Worm (Caenorhabditis elegans) whole organism, L4 larva: Measurements from ENCODE around the gene C01G6.4.

Source experiments
- F26F4.8 ChIP-seq: fragments of 200-800 bp; sonication (Bioruptor generic); conservative IDR thresholded peaks from 2 replicates; pipeline ENCODE4 v1.3.6; 2022; ENCODE audit warnings: missing genetic modification characterization, missing compliant biosample characterization
- R02D3.7 ChIP-seq: fragments of 150-350 bp; sonication (generic microtip); optimal IDR thresholded peaks from 3 replicates; lab custom pipeline; 2014; ENCODE audit warnings: missing biosample characterization, missing genetic modification characterization
- T20F7.1 ChIP-seq: fragments of 200-800 bp; sonication (Bioruptor generic); optimal IDR thresholded peaks from 2 replicates; lab custom pipeline; 2018; ENCODE audit warnings: mild to moderate bottlenecking, missing genetic modification characterization, missing compliant biosample characterization
- Y105C5A.15 ChIP-seq: fragments of 200-800 bp; sonication (Bioruptor generic); IDR thresholded peaks from 2 replicates; pipeline ENCODE4 v1.3.6; 2022; ENCODE audit warnings: missing genetic modification characterization, missing compliant biosample characterization
- Y48G9A.11 ChIP-seq: fragments of 200-800 bp; sonication (Bioruptor generic); IDR thresholded peaks from 2 replicates; pipeline ENCODE4 v1.3.6; 2022; ENCODE audit warnings: missing genetic modification reagents, missing genetic modification characterization, missing compliant biosample characterization
- aha-1 ChIP-seq: fragments of 150-350 bp; peaks from one replicate; lab custom pipeline; 2014; ENCODE audit warnings: missing biosample characterization, missing genetic modification characterization
- aly-2 ChIP-seq: sonication (generic microtip); optimal IDR thresholded peaks from 2 replicates; lab custom pipeline; 2018; ENCODE audit warnings: missing biosample characterization, missing genetic modification characterization
- ama-1 ChIP-seq: fragments of 150-350 bp; optimal IDR thresholded peaks from 2 replicates; lab custom pipeline; 2014; ENCODE audit warnings: inconsistent platforms, mixed read lengths
- ces-1 ChIP-seq: fragments of 150-350 bp; sonication (generic microtip); optimal IDR thresholded peaks from 4 replicates; lab custom pipeline; 2014; ENCODE audit warnings: missing biosample characterization, missing genetic modification reagents, missing genetic modification characterization
- cey-2 ChIP-seq: sonication (generic microtip); optimal IDR thresholded peaks from 3 replicates; lab custom pipeline; 2017; ENCODE audit warnings: missing genetic modification characterization, mild to moderate bottlenecking, missing compliant biosample characterization, antibody characterized with exemption, borderline replicate concordance; ENCODE audit not compliant: insufficient read depth
- dmd-6 ChIP-seq: fragments of 200-800 bp; sonication (Bioruptor generic); IDR thresholded peaks from 2 replicates; pipeline ENCODE4 v1.3.6; 2022; ENCODE audit warnings: missing genetic modification reagents, missing genetic modification characterization, missing compliant biosample characterization
- dmd-9 ChIP-seq: fragments of 200-800 bp; sonication (Bioruptor generic); IDR thresholded peaks from 2 replicates; pipeline ENCODE4 v1.3.6; 2022; ENCODE audit warnings: missing genetic modification reagents, missing genetic modification characterization, missing compliant biosample characterization
- dpl-1 ChIP-seq: fragments of 150-350 bp; optimal IDR thresholded peaks from 2 replicates; lab custom pipeline; 2014; ENCODE audit warnings: missing biosample characterization, missing genetic modification reagents, missing genetic modification characterization
- dve-1 ChIP-seq: sonication (generic microtip); optimal IDR thresholded peaks from 2 replicates; lab custom pipeline; 2017; ENCODE audit warnings: antibody characterized with exemption, mild to moderate bottlenecking, missing genetic modification characterization, missing compliant biosample characterization; ENCODE audit not compliant: insufficient read depth
- gei-8 ChIP-seq: fragments of 200-800 bp; sonication (Bioruptor generic); optimal IDR thresholded peaks from 2 replicates; lab custom pipeline; 2018; ENCODE audit warnings: mild to moderate bottlenecking, missing genetic modification characterization, missing compliant biosample characterization
- hlh-11 ChIP-seq: fragments of 200-800 bp; sonication (Bioruptor generic); optimal IDR thresholded peaks from 2 replicates; lab custom pipeline; 2018; ENCODE audit warnings: mild to moderate bottlenecking, missing genetic modification characterization, missing compliant biosample characterization
- hlh-30 ChIP-seq: sonication (generic microtip); optimal IDR thresholded peaks from 2 replicates; lab custom pipeline; 2017; ENCODE audit warnings: antibody characterized with exemption, mild to moderate bottlenecking, missing genetic modification characterization, missing compliant biosample characterization; ENCODE audit not compliant: insufficient read depth
- hmg-1.1 ChIP-seq: fragments of 200-800 bp; sonication (Bioruptor generic); IDR thresholded peaks from 2 replicates; pipeline ENCODE4 v1.3.6; 2022; ENCODE audit warnings: missing genetic modification reagents, missing genetic modification characterization, missing compliant biosample characterization
- lin-1 ChIP-seq: fragments of 200-800 bp; sonication (Bioruptor generic); IDR thresholded peaks from 2 replicates; pipeline ENCODE4 v1.3.6; 2022; ENCODE audit warnings: missing genetic modification reagents, missing genetic modification characterization, missing compliant biosample characterization
- lsy-2 ChIP-seq, 2 experiments: fragments of 150-350 bp in 1 of 2; sonication (generic microtip) in 1 of 2; optimal IDR thresholded peaks; 2 replicates each; lab custom pipeline; 2014 to 2017; ENCODE audit warnings: missing biosample characterization in 2 of 2, missing genetic modification characterization in 2 of 2
- mep-1 ChIP-seq: fragments of 150-350 bp; sonication (generic microtip); optimal IDR thresholded peaks from 3 replicates; lab custom pipeline; 2014; ENCODE audit warnings: missing biosample characterization, missing genetic modification characterization
- nhr-237 ChIP-seq: sonication (generic microtip); optimal IDR thresholded peaks from 2 replicates; lab custom pipeline; 2017; ENCODE audit warnings: missing biosample characterization, missing genetic modification characterization
- nhr-28 ChIP-seq: fragments of 150-350 bp; optimal IDR thresholded peaks from 2 replicates; lab custom pipeline; 2014; ENCODE audit warnings: missing biosample characterization, missing genetic modification characterization
- nhr-48 ChIP-seq: sonication (generic microtip); optimal IDR thresholded peaks from 2 replicates; lab custom pipeline; 2016; ENCODE audit warnings: mild to moderate bottlenecking, missing genetic modification characterization, missing compliant biosample characterization
- nhr-6 ChIP-seq: fragments of 150-350 bp; optimal IDR thresholded peaks from 2 replicates; lab custom pipeline; 2014; ENCODE audit warnings: missing biosample characterization, missing genetic modification characterization
- nhr-77 ChIP-seq: fragments of 150-350 bp; optimal IDR thresholded peaks from 2 replicates; lab custom pipeline; 2014; ENCODE audit warnings: missing biosample characterization, missing genetic modification characterization
- pha-4 ChIP-seq, 2 experiments: fragments of 150-350 bp in 1 of 2; fragments of 200-800 bp in 1 of 2; sonication (Bioruptor generic) in 1 of 2; IDR thresholded peaks in 1 of 2; optimal IDR thresholded peaks in 1 of 2; 2 replicates each; pipeline versions ENCODE4 v1.3.6 to Lab custom; 2014 to 2022; ENCODE audit warnings: missing genetic modification characterization in 2 of 2, missing genetic modification reagents in 2 of 2, missing biosample characterization in 1 of 2, missing compliant biosample characterization in 1 of 2
- rbr-2 ChIP-seq: sonication (generic microtip); optimal IDR thresholded peaks from 2 replicates; lab custom pipeline; 2016; ENCODE audit warnings: missing genotype, missing genetic modification characterization, missing compliant biosample characterization
- saeg-2 ChIP-seq: fragments of 200-800 bp; sonication (Bioruptor generic); IDR thresholded peaks from 2 replicates; pipeline ENCODE4 v1.3.6; 2022; ENCODE audit warnings: missing genetic modification reagents, missing genetic modification characterization, missing compliant biosample characterization
- skn-1 ChIP-seq: fragments of 150-350 bp; optimal IDR thresholded peaks from 2 replicates; lab custom pipeline; 2014; ENCODE audit warnings: missing biosample characterization, missing genetic modification characterization
- unc-62 ChIP-seq, 3 experiments: fragments of 150-350 bp in 1 of 3; sonication (generic microtip); optimal IDR thresholded peaks in 2 of 3; peaks in 1 of 3; 1 replicate in 1 of 3; 2 replicates in 2 of 3; lab custom pipeline; 2014 to 2017; ENCODE audit warnings: missing biosample characterization in 3 of 3, missing genetic modification characterization in 3 of 3, missing genetic modification reagents in 3 of 3, missing genotype in 1 of 3
- vab-7 ChIP-seq: fragments of 200-800 bp; sonication (Bioruptor generic); IDR thresholded peaks from 2 replicates; pipeline ENCODE4 v1.3.6; 2022; ENCODE audit warnings: missing genetic modification reagents, missing genetic modification characterization, missing compliant biosample characterization

C01G6.4 gene

ce11 chrII:9258034-9258556 lies 14.7 kb downstream of the C01G6.4 start:
- no peak for TF ChIP-seq nhr-237 (tag; lab: Kevin White, UChicago)
- TF ChIP-seq cey-2 (tag; lab: Kevin White, UChicago): no peak
- TF ChIP-seq lin-1 (GFP tag; lab: Robert Waterston, UW): no peak
- TF ChIP-seq, all 104 proteins: peak for 0

- TF ChIP-seq vab-7 (GFP tag; lab: Robert Waterston, UW): no peak
These were observed 18.7 kb downstream of the C01G6.4 start, which contains the start of gene nlp-82 for ce11 chrII:9254187-9254586. nlp-82 (minus strand) TSS chrII:9254287.

- TF ChIP-seq hlh-30 (tag; lab: Kevin White, UChicago): peak; percentile 23
- no peak for TF ChIP-seq ces-1 (GFP tag; lab: Kevin White, UChicago)
- no peak for TF ChIP-seq F26F4.8 (GFP tag; lab: Robert Waterston, UW)
- TF ChIP-seq lsy-2 (tag; optimal IDR thresholded peaks at IDR 0.05; lab: Kevin White, UChicago): no peak
- no peak for TF ChIP-seq Y48G9A.11 (GFP tag; lab: Robert Waterston, UW)
- TF ChIP-seq skn-1 (tag; lab: Kevin White, UChicago): no peak
These were observed 21.3 kb downstream of the C01G6.4 start for ce11 chrII:9251529-9251928.

- TF ChIP-seq aha-1 (tag; lab: Kevin White, UChicago) (no peak), saeg-2 (no peak), hmg-1.1 (GFP tag; lab: Robert Waterston, UW) (no peak)
These were observed 22.4 kb downstream of the C01G6.4 start, which contains the start of gene T26C5.4 for ce11 chrII:9250422-9250821. T26C5.4 (minus strand) TSS chrII:9250522.

ce11 chrII:9246648-9247047 lies 26.2 kb downstream of the C01G6.4 start, which contains the start of gene T26C5.5:
T26C5.5 (minus strand) TSS chrII:9246748.
- peak; percentile 16 for TF ChIP-seq aha-1 (tag; lab: Kevin White, UChicago)
- no peak for TF ChIP-seq dmd-9 (GFP tag; lab: Robert Waterston, UW)
- no peak for TF ChIP-seq Y105C5A.15 (GFP tag; lab: Robert Waterston, UW)

ce11 chrII:9242804-9243203 lies 30.0 kb downstream of the C01G6.4 start:
- TF ChIP-seq lsy-2 (tag; optimal IDR thresholded peaks at IDR 0.05; lab: Kevin White, UChicago) (peak in 1 of 2 experiments; percentile 77), hmg-1.1 (GFP tag; lab: Robert Waterston, UW) (no peak), pha-4 (GFP tag; IDR thresholded peaks at IDR 0.05; lab: Robert Waterston, UW) (no peak), pha-4 (tag; optimal IDR thresholded peaks at IDR 0.05; lab: Kevin White, UChicago) (peak; percentile 43), mep-1 (peak; percentile 61), R02D3.7 (tag; lab: Kevin White, UChicago) (peak; percentile 75), nhr-6 (tag; lab: Kevin White, UChicago) (peak; percentile 20), hlh-11 (tag; lab: Kevin White, UChicago) (peak; percentile 25), gei-8 (no peak), nhr-28 (tag; lab: Kevin White, UChicago) (peak; percentile 71), T20F7.1 (GFP tag; lab: Kevin White, UChicago) (peak; percentile 96), ama-1 (lab: Kevin White, UChicago) (no peak), hlh-30 (tag; lab: Kevin White, UChicago) (peak; percentile 46), nhr-48 (tag; lab: Kevin White, UChicago) (no peak), dmd-6 (no peak), unc-62 (GFP tag; optimal IDR thresholded peaks at IDR 0.05 in 1 of 2; lab: Kevin White, UChicago) (peak in 1 of 2 experiments; percentile 94), unc-62 (tag; optimal IDR thresholded peaks at IDR 0.05; lab: Kevin White, UChicago) (no peak), aly-2 (tag; lab: Kevin White, UChicago) (no peak), dpl-1 (peak; percentile 93), nhr-77 (peak; percentile 8), Y48G9A.11 (GFP tag; lab: Robert Waterston, UW) (peak; percentile 98), dve-1 (peak; percentile 44), rbr-2 (tag; lab: Kevin White, UChicago) (peak; percentile 8)
